Worm (Caenorhabditis elegans) whole organism, late embryonic: Measurements from ENCODE around the gene usp-33.

ENCODE experiments used
- C08G9.2 ChIP-seq: sonication (generic microtip); optimal IDR thresholded peaks from 2 replicates; lab custom pipeline; 2016; ENCODE audit warnings: mild to moderate bottlenecking, missing genetic modification characterization, moderate library complexity, missing compliant biosample characterization
- T23F11.4 ChIP-seq: fragments of 200-800 bp; sonication (Bioruptor generic); optimal IDR thresholded peaks from 2 replicates; lab custom pipeline; 2018; ENCODE audit warnings: mild to moderate bottlenecking, missing genetic modification characterization, missing compliant biosample characterization
- ahr-1 ChIP-seq: sonication (generic microtip); optimal IDR thresholded peaks from 2 replicates; lab custom pipeline; 2016; ENCODE audit warnings: missing genetic modification characterization, missing compliant biosample characterization
- ama-1 ChIP-seq: fragments of 150-350 bp; optimal IDR thresholded peaks from 2 replicates; lab custom pipeline; 2014
- ceh-19 ChIP-seq: fragments of 200-800 bp; sonication (Bioruptor generic); optimal IDR thresholded peaks from 2 replicates; lab custom pipeline; 2018; ENCODE audit warnings: mild to moderate bottlenecking, missing genetic modification characterization, missing compliant biosample characterization
- ceh-24 ChIP-seq: sonication (generic microtip); optimal IDR thresholded peaks from 2 replicates; lab custom pipeline; 2016; ENCODE audit warnings: mild to moderate bottlenecking, missing genetic modification characterization, missing compliant biosample characterization
- ceh-30 ChIP-seq: fragments of 150-350 bp; optimal IDR thresholded peaks from 2 replicates; lab custom pipeline; 2014; ENCODE audit warnings: missing biosample characterization, missing genetic modification characterization
- ceh-31 ChIP-seq: sonication (generic microtip); optimal IDR thresholded peaks from 2 replicates; lab custom pipeline; 2016; ENCODE audit warnings: missing genetic modification characterization, missing compliant biosample characterization
- ceh-34 ChIP-seq: sonication (generic microtip); optimal IDR thresholded peaks from 2 replicates; lab custom pipeline; 2016; ENCODE audit warnings: mild to moderate bottlenecking, missing genetic modification characterization, missing compliant biosample characterization
- ceh-6 ChIP-seq: fragments of 200-800 bp; sonication (Bioruptor generic); optimal IDR thresholded peaks from 2 replicates; lab custom pipeline; 2018; ENCODE audit warnings: mild to moderate bottlenecking, missing genetic modification characterization, missing compliant biosample characterization
- che-1 ChIP-seq: sonication (generic microtip); optimal IDR thresholded peaks from 2 replicates; lab custom pipeline; 2016; ENCODE audit warnings: mild to moderate bottlenecking, missing genetic modification characterization, missing compliant biosample characterization
- dve-1 ChIP-seq: sonication (generic microtip); optimal IDR thresholded peaks from 2 replicates; lab custom pipeline; 2017; ENCODE audit warnings: antibody characterized with exemption, mild to moderate bottlenecking, missing genetic modification characterization, missing compliant biosample characterization
- elt-4 ChIP-seq: sonication (generic microtip); optimal IDR thresholded peaks from 2 replicates; lab custom pipeline; 2016; ENCODE audit warnings: missing genetic modification characterization, missing compliant biosample characterization
- fkh-10 ChIP-seq: fragments of 150-350 bp; optimal IDR thresholded peaks from 2 replicates; lab custom pipeline; 2014; ENCODE audit warnings: missing biosample characterization, missing genetic modification reagents, missing genetic modification characterization
- hlh-15 ChIP-seq: sonication (generic microtip); optimal IDR thresholded peaks from 2 replicates; lab custom pipeline; 2016; ENCODE audit warnings: missing genetic modification characterization, missing compliant biosample characterization
- hlh-6 ChIP-seq: sonication (generic microtip); optimal IDR thresholded peaks from 2 replicates; lab custom pipeline; 2016; ENCODE audit warnings: missing genotype, missing genetic modification characterization, missing compliant biosample characterization
- lim-6 ChIP-seq: sonication (generic microtip); optimal IDR thresholded peaks from 2 replicates; lab custom pipeline; 2016; ENCODE audit warnings: missing genetic modification characterization, missing compliant biosample characterization
- lin-11 ChIP-seq: fragments of 200-800 bp; sonication (Bioruptor generic); optimal IDR thresholded peaks from 2 replicates; lab custom pipeline; 2018; ENCODE audit warnings: mild to moderate bottlenecking, missing genetic modification characterization, missing compliant biosample characterization
- madf-2 ChIP-seq: sonication (generic microtip); optimal IDR thresholded peaks from 2 replicates; lab custom pipeline; 2017; ENCODE audit warnings: missing genetic modification characterization, missing compliant biosample characterization
- nhr-232 ChIP-seq: sonication (generic microtip); optimal IDR thresholded peaks from 2 replicates; lab custom pipeline; 2016; ENCODE audit warnings: missing genetic modification characterization, missing compliant biosample characterization
- npax-4 ChIP-seq: sonication (generic microtip); optimal IDR thresholded peaks from 2 replicates; lab custom pipeline; 2016; ENCODE audit warnings: missing genetic modification characterization, missing compliant biosample characterization
- pha-4 ChIP-seq: fragments of 150-350 bp; optimal IDR thresholded peaks from 2 replicates; lab custom pipeline; 2018; ENCODE audit warnings: missing biosample characterization, missing genetic modification reagents, missing genetic modification characterization
- pqm-1 ChIP-seq: sonication (generic microtip); optimal IDR thresholded peaks from 2 replicates; lab custom pipeline; 2016; ENCODE audit warnings: missing genetic modification characterization, missing compliant biosample characterization
- rnt-1 ChIP-seq: sonication (generic microtip); optimal IDR thresholded peaks from 2 replicates; lab custom pipeline; 2016; ENCODE audit warnings: missing genetic modification characterization, missing compliant biosample characterization
- tbx-7 ChIP-seq: sonication (generic microtip); optimal IDR thresholded peaks from 2 replicates; lab custom pipeline; 2016; ENCODE audit warnings: missing genotype, missing genetic modification characterization, missing compliant biosample characterization
- unc-3 ChIP-seq, 2 experiments: fragments of 200-800 bp in 1 of 2; sonication (Bioruptor generic) in 1 of 2; sonication (generic microtip) in 1 of 2; conservative IDR thresholded peaks in 1 of 2; optimal IDR thresholded peaks in 1 of 2; 2 replicates each; pipeline versions ENCODE4 v1.3.6 to Lab custom; 2016 to 2022; ENCODE audit warnings: missing compliant biosample characterization in 2 of 2, missing genetic modification characterization in 2 of 2, missing genetic modification reagents in 1 of 2
- unc-42 ChIP-seq: sonication (generic microtip); optimal IDR thresholded peaks from 2 replicates; lab custom pipeline; 2016; ENCODE audit warnings: missing genotype, missing genetic modification characterization, missing compliant biosample characterization
- unc-55 ChIP-seq: sonication (generic microtip); optimal IDR thresholded peaks from 2 replicates; lab custom pipeline; 2017; ENCODE audit warnings: missing biosample characterization, missing genetic modification reagents, missing genetic modification characterization
- zip-5 ChIP-seq: sonication (generic microtip); optimal IDR thresholded peaks from 2 replicates; lab custom pipeline; 2016; ENCODE audit warnings: missing genetic modification characterization, missing compliant biosample characterization

usp-33 gene

DNA sequence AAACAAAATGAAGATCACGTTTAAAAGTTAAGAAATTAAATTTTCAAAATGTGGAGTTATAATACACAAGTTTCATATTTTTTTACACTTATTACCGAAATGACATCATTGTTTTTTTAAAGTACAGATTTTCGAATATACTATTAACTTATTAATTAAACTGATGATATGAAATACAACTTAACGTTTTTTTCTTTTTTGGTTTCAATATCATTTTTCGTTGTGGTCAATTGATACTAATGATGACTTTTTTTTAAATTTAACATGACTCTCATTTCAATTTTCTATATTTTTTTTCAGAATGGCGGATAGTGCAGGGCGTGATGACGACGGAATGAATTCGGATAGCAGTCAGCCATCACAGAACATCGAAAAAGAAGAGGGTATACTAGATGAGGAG is at the start of gene usp-33:
TSS of gene usp-33 (plus strand) at position 301 of the 400 bp plus-strand sequence.
- TF ChIP-seq ahr-1 (tag; lab: Kevin White, UChicago) (no peak), madf-2 (tag; lab: Kevin White, UChicago) (no peak), C08G9.2 (tag; lab: Kevin White, UChicago) (no peak), ceh-31 (tag; lab: Kevin White, UChicago) (no peak), dve-1 (tag; lab: Kevin White, UChicago) (no peak), ama-1 (lab: Kevin White, UChicago) (no peak)

DNA sequence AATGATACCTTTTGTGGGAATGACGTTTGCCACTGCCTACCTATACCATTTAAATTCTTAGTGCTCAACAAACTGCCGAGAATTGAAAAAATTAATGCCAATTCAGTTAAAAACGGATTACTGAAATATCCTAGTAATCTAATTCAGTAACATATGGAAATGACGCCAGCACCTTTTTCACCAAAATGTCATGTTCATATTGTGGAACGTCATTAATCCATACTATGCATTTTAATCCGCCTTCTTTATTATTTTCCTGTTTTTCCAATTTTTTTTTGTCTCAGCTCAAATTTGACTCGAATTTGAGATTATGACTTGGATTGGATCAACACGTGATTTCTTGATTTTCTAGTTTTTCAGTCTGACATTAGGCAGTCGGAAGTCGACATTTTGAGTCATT is 49.7 kb upstream of the usp-33 start:
- TF ChIP-seq unc-3 (GFP tag; conservative IDR thresholded peaks at IDR 0.05; lab: Robert Waterston, UW) (no peak), unc-3 (tag; optimal IDR thresholded peaks at IDR 0.05; lab: Kevin White, UChicago) (no peak), C08G9.2 (tag; lab: Kevin White, UChicago) (no peak), rnt-1 (tag; lab: Kevin White, UChicago) (no peak), ceh-19 (GFP tag; lab: Kevin White, UChicago) (no peak), ceh-24 (tag; lab: Kevin White, UChicago) (no peak), ceh-30 (tag; lab: Kevin White, UChicago) (no peak), hlh-6 (tag; lab: Kevin White, UChicago) (no peak), fkh-10 (GFP tag; lab: Kevin White, UChicago) (no peak), T23F11.4 (GFP tag; lab: Kevin White, UChicago) (no peak)

DNA sequence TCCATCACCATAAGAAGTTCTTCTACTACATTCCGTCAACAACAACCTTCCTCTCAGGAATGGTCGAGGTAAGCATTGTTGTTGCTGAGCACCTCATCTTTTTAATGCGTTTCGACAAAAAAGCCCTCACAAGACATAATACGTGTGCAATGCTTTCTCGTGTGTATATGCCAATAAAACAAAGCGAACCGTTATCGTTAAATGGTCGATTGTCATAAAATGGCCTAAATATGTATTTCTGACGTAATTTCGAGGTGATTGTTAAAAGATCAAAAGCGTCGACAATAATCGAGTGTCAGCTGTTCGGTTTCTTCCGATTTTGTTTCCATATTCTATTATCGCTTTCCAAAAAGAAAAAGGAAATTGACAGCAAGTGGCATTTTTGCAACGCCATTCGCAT is 46.5 kb upstream of the usp-33 start:
- TF ChIP-seq unc-42 (no peak), pqm-1 (no peak), elt-4 (tag; lab: Kevin White, UChicago) (no peak), ceh-24 (tag; lab: Kevin White, UChicago) (no peak), T23F11.4 (GFP tag; lab: Kevin White, UChicago) (no peak)

DNA sequence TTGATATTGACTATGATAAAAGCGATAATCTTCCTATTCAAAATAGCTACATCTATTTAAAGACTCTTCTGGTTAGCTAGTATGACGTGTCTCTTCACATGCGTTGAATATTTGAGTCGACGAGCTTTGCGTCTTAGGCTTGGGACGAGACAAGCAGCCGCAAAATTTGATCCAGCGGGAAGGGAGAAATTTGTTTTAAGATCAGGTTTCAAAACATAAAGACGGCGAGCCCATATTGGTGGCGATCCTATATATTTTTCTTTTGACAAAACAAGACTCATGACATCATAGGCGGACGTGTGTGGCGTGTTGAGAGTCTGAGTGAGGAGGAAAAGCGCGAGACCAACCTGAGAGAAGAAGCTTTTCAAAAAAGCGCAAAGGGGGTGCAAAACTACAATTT is 45.7 kb upstream of the usp-33 start:
- TF ChIP-seq hlh-15 (no peak), fkh-10 (GFP tag; lab: Kevin White, UChicago) (no peak), ceh-34 (peak; percentile 88), ceh-19 (GFP tag; lab: Kevin White, UChicago) (peak; percentile 75), nhr-232 (tag; lab: Kevin White, UChicago) (no peak)

DNA sequence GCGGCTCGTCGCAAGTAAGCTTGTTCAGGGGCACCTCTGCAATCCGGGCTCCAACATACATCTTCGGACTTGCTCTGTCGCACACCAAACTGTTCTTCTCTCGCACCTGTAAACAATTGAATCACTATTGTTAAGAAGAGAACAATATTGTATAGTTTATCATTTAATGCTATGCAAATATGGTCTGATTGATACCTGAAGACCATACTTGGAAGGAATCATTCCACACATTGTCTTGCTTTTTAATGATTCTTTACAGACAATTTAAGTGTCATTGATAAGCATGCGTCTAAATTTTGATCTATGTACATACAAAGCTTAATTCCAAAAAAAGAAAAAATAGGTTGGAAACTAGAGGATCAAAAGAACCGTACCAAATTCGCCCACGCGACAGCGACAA is 44.2 kb upstream of the usp-33 start:
- TF ChIP-seq unc-55 (GFP tag; lab: Kevin White, UChicago) (no peak), ahr-1 (tag; lab: Kevin White, UChicago) (no peak), tbx-7 (tag; lab: Kevin White, UChicago) (no peak), zip-5 (tag; lab: Kevin White, UChicago) (no peak), ceh-6 (GFP tag; lab: Kevin White, UChicago) (no peak), che-1 (tag; lab: Kevin White, UChicago) (no peak), hlh-6 (tag; lab: Kevin White, UChicago) (no peak), npax-4 (tag; lab: Kevin White, UChicago) (no peak), pha-4 (tag; lab: Kevin White, UChicago) (no peak), lin-11 (tag; lab: Kevin White, UChicago) (no peak), lim-6 (tag; lab: Kevin White, UChicago) (no peak)

DNA sequence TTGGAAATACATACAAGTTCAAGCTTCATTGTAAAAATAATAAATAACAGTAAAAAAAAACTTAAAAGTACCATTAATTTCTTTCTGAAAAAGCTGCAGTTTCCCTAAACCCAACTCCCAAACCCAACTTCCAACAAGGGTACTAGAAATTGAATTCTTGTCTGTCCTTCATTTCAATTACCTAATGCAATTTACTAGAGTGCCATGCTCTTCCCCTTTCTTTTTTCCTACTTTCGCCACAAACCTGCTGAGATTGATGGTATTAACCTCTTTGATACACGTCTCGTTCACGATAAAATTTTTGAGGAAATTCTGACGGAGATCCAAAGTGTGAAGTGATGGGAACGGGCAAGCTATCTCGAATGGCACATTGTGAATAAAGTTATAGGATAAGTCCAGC is 43.3 kb upstream of the usp-33 start:
- peak; percentile 74 for TF ChIP-seq unc-42
- no peak for TF ChIP-seq lim-6 (tag; lab: Kevin White, UChicago)
- TF ChIP-seq, all 69 proteins: peak for 1

DNA sequence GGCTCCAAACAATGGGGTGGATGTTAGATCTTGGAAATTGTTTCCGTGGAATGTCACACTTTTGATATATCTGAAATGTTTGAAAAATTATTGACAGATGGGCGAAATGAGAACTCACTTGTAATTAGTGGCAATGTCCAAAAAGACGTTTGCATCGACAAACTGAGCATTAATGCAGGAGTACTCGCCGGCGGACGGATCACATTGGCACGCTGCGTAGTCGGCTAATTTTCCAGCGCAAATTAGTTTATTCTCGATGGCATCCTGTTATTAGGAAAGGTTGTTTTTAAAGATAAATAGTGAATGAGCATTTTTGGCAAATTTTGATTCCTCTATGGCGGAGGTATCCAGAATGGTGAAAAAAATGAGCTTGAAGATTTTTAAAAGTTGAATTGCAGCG is 40.4 kb upstream of the usp-33 start:
- no peak for TF ChIP-seq C08G9.2 (tag; lab: Kevin White, UChicago)
- TF ChIP-seq unc-42, result peak; percentile 72
- TF ChIP-seq, all 69 proteins: peak for 1
